Fruit fly (Drosophila melanogaster) whole organism, embryonic: ENCODE results near the gene Pde6.

Experiments used
- BEAF-32 ChIP-seq: fragments of 200-800 bp; sonication (Bioruptor generic); optimal IDR thresholded peaks from 3 replicates; lab custom pipeline; 2017; ENCODE audit warnings: missing biosample characterization, missing genetic modification characterization, mild to moderate bottlenecking, moderate library complexity, missing genetic modification reagents
- CG10267 ChIP-seq: fragments of 200-800 bp; sonication (Bioruptor generic); optimal IDR thresholded peaks from 2 replicates; lab custom pipeline; 2018; ENCODE audit warnings: missing biosample characterization, mild to moderate bottlenecking, missing genetic modification characterization, moderate library complexity
- CG10654 ChIP-seq: fragments of 200-800 bp; sonication (Bioruptor generic); optimal IDR thresholded peaks from 2 replicates; lab custom pipeline; 2016; ENCODE audit warnings: missing biosample characterization, missing genetic modification characterization
- CG11247 ChIP-seq: fragments of 200-800 bp; sonication (Bioruptor generic); IDR thresholded peaks from 2 replicates; pipeline ENCODE4 v1.3.6; 2022; ENCODE audit warnings: missing biosample characterization, missing genetic modification characterization
- CG11723 ChIP-seq: fragments of 200-800 bp; sonication (Bioruptor generic); optimal IDR thresholded peaks from 2 replicates; lab custom pipeline; 2017; ENCODE audit warnings: missing biosample characterization, mild to moderate bottlenecking, missing genetic modification characterization
- CG12236 ChIP-seq: fragments of 200-800 bp; sonication (Bioruptor generic); optimal IDR thresholded peaks from 2 replicates; lab custom pipeline; 2016; ENCODE audit warnings: missing biosample characterization, missing genetic modification characterization
- CG13894 ChIP-seq: fragments of 200-800 bp; sonication (Bioruptor generic); optimal IDR thresholded peaks from 3 replicates; lab custom pipeline; 2018; ENCODE audit warnings: missing biosample characterization, mild to moderate bottlenecking, missing genetic modification characterization, moderate library complexity
- CG15011 ChIP-seq: fragments of 200-800 bp; sonication (Bioruptor generic); optimal IDR thresholded peaks from 3 replicates; lab custom pipeline; 2018; ENCODE audit warnings: missing biosample characterization, mild to moderate bottlenecking, missing genetic modification characterization
- CG1647 ChIP-seq: fragments of 200-800 bp; sonication (Bioruptor generic); optimal IDR thresholded peaks from 3 replicates; lab custom pipeline; 2016; ENCODE audit warnings: missing biosample characterization, missing genetic modification characterization
- CG17186 ChIP-seq: fragments of 200-800 bp; sonication (Bioruptor generic); optimal IDR thresholded peaks from 3 replicates; lab custom pipeline; 2017; ENCODE audit warnings: missing biosample characterization, missing genetic modification reagents, missing genetic modification characterization
- CG18599 ChIP-seq: fragments of 200-800 bp; sonication (Bioruptor generic); optimal IDR thresholded peaks from 3 replicates; lab custom pipeline; 2017; ENCODE audit warnings: missing biosample characterization, missing genetic modification characterization, mild to moderate bottlenecking, moderate library complexity, missing genetic modification reagents
- CG18764 ChIP-seq: fragments of 200-800 bp; sonication (Bioruptor generic); optimal IDR thresholded peaks from 3 replicates; lab custom pipeline; 2016; ENCODE audit warnings: missing biosample characterization, missing genetic modification characterization
- CG2120 ChIP-seq: fragments of 200-800 bp; sonication (Bioruptor generic); optimal IDR thresholded peaks from 3 replicates; lab custom pipeline; 2016; ENCODE audit warnings: missing biosample characterization, missing genetic modification characterization
- CG2712 ChIP-seq: fragments of 200-800 bp; optimal IDR thresholded peaks from 3 replicates; lab custom pipeline; 2019; ENCODE audit warnings: missing biosample characterization, mild to moderate bottlenecking, missing genetic modification characterization, moderate library complexity
- CG3065 ChIP-seq: fragments of 200-800 bp; sonication (Bioruptor generic); optimal IDR thresholded peaks from 2 replicates; lab custom pipeline; 2016; ENCODE audit warnings: missing biosample characterization, missing genetic modification characterization
- CG31441 ChIP-seq: fragments of 200-800 bp; sonication (Bioruptor generic); IDR thresholded peaks from 2 replicates; pipeline ENCODE4 v1.3.6; 2022; ENCODE audit warnings: missing biosample characterization, missing genetic modification characterization
- CG3726 ChIP-seq: fragments of 200-800 bp; sonication (Bioruptor generic); IDR thresholded peaks from 3 replicates; pipeline ENCODE4, ENCODE4 v1.3.6; 2022; ENCODE audit warnings: missing biosample characterization, missing genetic modification characterization
- CG4707 ChIP-seq: fragments of 200-800 bp; sonication (Bioruptor generic); optimal IDR thresholded peaks from 2 replicates; lab custom pipeline; 2018; ENCODE audit warnings: missing biosample characterization, mild to moderate bottlenecking, missing genetic modification characterization, moderate library complexity
- CG4730 ChIP-seq: fragments of 200-800 bp; sonication (Bioruptor generic); IDR thresholded peaks from 2 replicates; pipeline ENCODE4 v1.3.6; 2022; ENCODE audit warnings: missing biosample characterization, missing genetic modification characterization
- CG6272 ChIP-seq: fragments of 200-800 bp; sonication (Bioruptor generic); IDR thresholded peaks from 2 replicates; pipeline ENCODE4 v1.3.6; 2022; ENCODE audit warnings: missing biosample characterization, missing genetic modification characterization
- CG6813 ChIP-seq: fragments of 200-800 bp; sonication (Bioruptor generic); optimal IDR thresholded peaks from 2 replicates; lab custom pipeline; 2017; ENCODE audit warnings: missing biosample characterization, missing genetic modification characterization, mild to moderate bottlenecking, moderate library complexity, missing genetic modification reagents
- CG8089 ChIP-seq: fragments of 200-800 bp; sonication (Bioruptor generic); optimal IDR thresholded peaks from 3 replicates; lab custom pipeline; 2016; ENCODE audit warnings: missing biosample characterization, missing genetic modification characterization
- CG9727 ChIP-seq: fragments of 200-800 bp; sonication (Bioruptor generic); optimal IDR thresholded peaks from 3 replicates; lab custom pipeline; 2017; ENCODE audit warnings: missing biosample characterization, mild to moderate bottlenecking, missing genetic modification characterization
- Dbx ChIP-seq: fragments of 200-800 bp; sonication (Bioruptor generic); IDR thresholded peaks from 3 replicates; pipeline ENCODE4 v1.3.6; 2022; ENCODE audit warnings: missing biosample characterization, missing genetic modification characterization
- Deaf1 ChIP-seq: fragments of 200-800 bp; optimal IDR thresholded peaks from 3 replicates; lab custom pipeline; 2019; ENCODE audit warnings: missing biosample characterization, mild to moderate bottlenecking, missing genetic modification characterization, moderate library complexity
- Hsf ChIP-seq: fragments of 200-800 bp; sonication (Bioruptor generic); optimal IDR thresholded peaks from 3 replicates; lab custom pipeline; 2016; ENCODE audit warnings: missing biosample characterization, missing genetic modification characterization
- Nf-YC ChIP-seq: fragments of 200-800 bp; optimal IDR thresholded peaks from 3 replicates; lab custom pipeline; 2019; ENCODE audit warnings: missing biosample characterization, mild to moderate bottlenecking, missing genetic modification characterization, moderate library complexity
- NfI ChIP-seq: fragments of 200-800 bp; sonication (Bioruptor generic); optimal IDR thresholded peaks from 3 replicates; lab custom pipeline; 2018; ENCODE audit warnings: missing biosample characterization, mild to moderate bottlenecking, missing genetic modification characterization, moderate library complexity
- Spps ChIP-seq: fragments of 200-800 bp; sonication (Bioruptor generic); optimal IDR thresholded peaks from 2 replicates; lab custom pipeline; 2018; ENCODE audit warnings: missing biosample characterization, mild to moderate bottlenecking, missing genetic modification characterization
- Usf ChIP-seq: fragments of 200-800 bp; sonication (Bioruptor generic); optimal IDR thresholded peaks from 2 replicates; lab custom pipeline; 2017; ENCODE audit warnings: missing genotype, missing biosample characterization, missing genetic modification characterization
- ap ChIP-seq: fragments of 200-800 bp; sonication (Bioruptor generic); IDR thresholded peaks from 2 replicates; pipeline ENCODE4 v1.3.6; 2022; ENCODE audit warnings: missing biosample characterization, missing genetic modification characterization
- ash1 ChIP-seq: fragments of 200-800 bp; sonication (Bioruptor generic); optimal IDR thresholded peaks from 2 replicates; lab custom pipeline; 2018; ENCODE audit warnings: missing biosample characterization, mild to moderate bottlenecking, missing genetic modification characterization
- cwo ChIP-seq: fragments of 200-800 bp; sonication (Bioruptor generic); optimal IDR thresholded peaks from 3 replicates; lab custom pipeline; 2017; ENCODE audit warnings: missing biosample characterization, missing genetic modification characterization, mild to moderate bottlenecking, moderate library complexity, missing genetic modification reagents
- dmrt99B ChIP-seq: fragments of 200-800 bp; sonication (Bioruptor generic); optimal IDR thresholded peaks from 2 replicates; lab custom pipeline; 2018; ENCODE audit warnings: missing biosample characterization, mild to moderate bottlenecking, missing genetic modification characterization, moderate library complexity
- dysf ChIP-seq: fragments of 200-800 bp; sonication (Bioruptor generic); IDR thresholded peaks from 3 replicates; pipeline ENCODE4 v1.3.6; 2022; ENCODE audit warnings: missing biosample characterization, missing genetic modification characterization
- eve ChIP-seq, 2 experiments: fragments of >200 bp; optimal IDR thresholded peaks; 2 replicates each; lab custom pipeline; 2017; ENCODE audit warnings: missing biosample characterization in 2 of 2, missing genetic modification characterization in 2 of 2
- fd102C ChIP-seq: fragments of 200-800 bp; sonication (Bioruptor generic); optimal IDR thresholded peaks from 2 replicates; lab custom pipeline; 2018; ENCODE audit warnings: missing biosample characterization, mild to moderate bottlenecking, missing genetic modification characterization, moderate library complexity
- grau ChIP-seq: fragments of 200-800 bp; optimal IDR thresholded peaks from 3 replicates; lab custom pipeline; 2019; ENCODE audit warnings: missing biosample characterization, mild to moderate bottlenecking, missing genetic modification characterization, moderate library complexity
- kni ChIP-seq: fragments of 200-800 bp; sonication (Bioruptor generic); optimal IDR thresholded peaks from 3 replicates; lab custom pipeline; 2017; ENCODE audit warnings: mild to moderate bottlenecking, missing biosample characterization, missing genetic modification reagents, missing genetic modification characterization
- lmd ChIP-seq: fragments of 200-800 bp; sonication (Bioruptor generic); IDR thresholded peaks from 2 replicates; pipeline ENCODE4 v1.3.6; 2022; ENCODE audit warnings: missing biosample characterization, missing genetic modification characterization
- pan ChIP-seq, 4 experiments: fragments of >200 bp in 3 of 4; fragments of 200-800 bp in 1 of 4; sonication (Bioruptor generic) in 1 of 4; optimal IDR thresholded peaks in 3 of 4; IDR thresholded peaks in 1 of 4; 2 replicates each; pipeline versions ENCODE4 v1.3.6 to Lab custom; 2017 to 2022; ENCODE audit warnings: missing biosample characterization in 2 of 4, missing genetic modification characterization in 2 of 4, mixed read lengths in 1 of 4
- pb ChIP-seq: fragments of 200-800 bp; sonication (Bioruptor generic); optimal IDR thresholded peaks from 3 replicates; lab custom pipeline; 2016; ENCODE audit warnings: missing biosample characterization, missing genetic modification characterization
- pita ChIP-seq: fragments of 200-800 bp; sonication (Bioruptor generic); optimal IDR thresholded peaks from 2 replicates; lab custom pipeline; 2017; ENCODE audit warnings: missing biosample characterization, mild to moderate bottlenecking, missing genetic modification characterization
- pnt ChIP-seq: fragments of 200-800 bp; sonication (Bioruptor generic); optimal IDR thresholded peaks from 3 replicates; lab custom pipeline; 2016; ENCODE audit warnings: missing biosample characterization, missing genetic modification characterization
- ro ChIP-seq: fragments of 200-800 bp; sonication (Bioruptor generic); IDR thresholded peaks from 2 replicates; pipeline ENCODE4 v1.3.6; 2022; ENCODE audit warnings: missing biosample characterization, missing genetic modification characterization
- row ChIP-seq: fragments of 200-800 bp; sonication (Bioruptor generic); IDR thresholded peaks from 3 replicates; pipeline ENCODE4 v1.3.6; 2022; ENCODE audit warnings: missing biosample characterization, missing genetic modification characterization
- sens-2 ChIP-seq: fragments of 200-800 bp; sonication (Bioruptor generic); IDR thresholded peaks from 2 replicates; pipeline ENCODE4 v1.3.6; 2022; ENCODE audit warnings: missing biosample characterization, missing genetic modification characterization
- sisA ChIP-seq: fragments of 200-800 bp; sonication (Bioruptor generic); IDR thresholded peaks from 2 replicates; pipeline ENCODE4 v1.3.6; 2022; ENCODE audit warnings: missing biosample characterization, missing genetic modification characterization
- tap ChIP-seq: fragments of 200-800 bp; optimal IDR thresholded peaks from 3 replicates; lab custom pipeline; 2019; ENCODE audit warnings: missing biosample characterization, mild to moderate bottlenecking, missing genetic modification characterization, moderate library complexity
- tio ChIP-seq: fragments of 200-800 bp; sonication (Bioruptor generic); optimal IDR thresholded peaks from 2 replicates; lab custom pipeline; 2017; ENCODE audit warnings: missing biosample characterization, missing genetic modification characterization, inconsistent platforms
- wdn ChIP-seq: fragments of 200-800 bp; sonication (Bioruptor generic); IDR thresholded peaks from 2 replicates; pipeline ENCODE4 v1.3.6; 2022; ENCODE audit warnings: missing biosample characterization, missing genetic modification characterization

Pde6 gene

DNA sequence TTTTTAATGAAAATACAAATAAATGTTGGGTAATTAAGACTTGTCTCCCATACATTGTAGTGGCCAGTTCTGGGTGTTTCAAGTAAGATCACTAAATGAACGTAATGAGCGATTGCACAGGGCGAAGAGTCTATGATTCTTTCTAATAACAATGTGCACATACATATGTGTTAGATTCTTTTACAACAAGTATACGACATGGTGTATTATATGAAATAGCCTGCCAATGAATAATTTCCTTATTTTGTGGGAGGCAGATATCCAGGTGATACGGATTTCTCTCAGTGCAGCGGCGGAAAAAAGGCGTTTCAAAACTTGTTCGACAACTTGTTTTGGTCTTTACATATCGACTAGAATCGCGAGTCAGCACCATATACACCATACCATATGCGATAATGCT is 84.5 kb downstream of the Pde6 start (continued):
- TF ChIP-seq CG13894 (tag; lab: Kevin White, UChicago) (no peak), CG17186 (GFP tag; lab: Kevin White, UChicago) (no peak), CG6813 (GFP tag; lab: Kevin White, UChicago) (no peak), lmd (GFP tag; lab: Robert Waterston, UW) (peak; percentile 38; the same call in 1 of the 2 replicates), CG10654 (GFP tag; lab: Kevin White, UChicago) (peak; percentile 29), sens-2 (GFP tag; lab: Robert Waterston, UW) (no peak), tio (peak; percentile 40), CG9727 (GFP tag; lab: Kevin White, UChicago) (peak; percentile 52), pita (GFP tag; lab: Kevin White, UChicago) (no peak), kni (no peak), CG1647 (GFP tag; lab: Kevin White, UChicago) (no peak), grau (tag; lab: Kevin White, UChicago) (peak; percentile 66), CG6272 (GFP tag; lab: Robert Waterston, UW) (no peak), cwo (GFP tag; lab: Kevin White, UChicago) (no peak), CG18764 (GFP tag; lab: Kevin White, UChicago) (peak; percentile 24), tap (tag; lab: Kevin White, UChicago) (no peak), CG3065 (GFP tag; lab: Kevin White, UChicago) (no peak), CG2712 (peak; percentile 49), eve (GFP tag; optimal IDR thresholded peaks at IDR 0.05; lab: Kevin White, UChicago) (peak in 1 of 2 experiments; percentile 42), CG18599 (peak; percentile 55), CG10267 (tag; lab: Kevin White, UChicago) (peak; percentile 35), BEAF-32 (no peak), Nf-YC (tag; lab: Kevin White, UChicago) (no peak), CG4730 (GFP tag; lab: Robert Waterston, UW) (no peak), Usf (no peak), ap (GFP tag; lab: Robert Waterston, UW) (0 out of 2 replicates have a peak, but pooled peaks have one; percentile 6), pan (optimal IDR thresholded peaks at IDR 0.05; lab: Kevin White, UChicago) (no peak), pan (GFP tag; optimal IDR thresholded peaks at IDR 0.05 in 1 of 2, IDR thresholded peaks at IDR 0.05 in 1 of 2) (peak in 1 of 2 experiments; percentile 77), fd102C (GFP tag; lab: Kevin White, UChicago) (no peak), dmrt99B (tag; lab: Kevin White, UChicago) (no peak), CG11247 (peak; percentile 56), NfI (GFP tag; lab: Kevin White, UChicago) (peak; percentile 54), Hsf (GFP tag; lab: Kevin White, UChicago) (peak; percentile 32), CG31441 (GFP tag; lab: Robert Waterston, UW) (peak; percentile 46), CG4707 (no peak), ro (GFP tag; lab: Robert Waterston, UW) (no peak), CG3726 (0 out of 3 replicates have a peak, but pooled peaks have one; percentile 33), pnt (GFP tag; lab: Kevin White, UChicago) (peak; percentile 52), CG2120 (peak; percentile 88), dysf (GFP tag; lab: Robert Waterston, UW) (peak; percentile 69), row (GFP tag; lab: Robert Waterston, UW) (peak; percentile 63), CG15011 (GFP tag; lab: Kevin White, UChicago) (peak; percentile 33), CG8089 (GFP tag; lab: Kevin White, UChicago) (no peak), Deaf1 (no peak), Spps (no peak), Dbx (peak; percentile 83), wdn (peak; percentile 32; the same call in 1 of the 2 replicates), sisA (GFP tag; lab: Robert Waterston, UW) (peak; percentile 49), CG11723 (GFP tag; lab: Kevin White, UChicago) (no peak), pb (GFP tag; lab: Kevin White, UChicago) (no peak), CG12236 (no peak), ash1 (GFP tag; lab: Kevin White, UChicago) (no peak)
